Worm (Caenorhabditis elegans) whole organism, L3 larva: Measurements from ENCODE around the gene Y110A2AL.3.

Experiments used
- egl-27 ChIP-seq: sonication (generic microtip); optimal IDR thresholded peaks from 4 replicates; lab custom pipeline; 2017; ENCODE audit warnings: missing biosample characterization, missing genetic modification reagents, missing genetic modification characterization
- pha-4 ChIP-seq: fragments of 150-350 bp; optimal IDR thresholded peaks from 2 replicates; lab custom pipeline; 2014; ENCODE audit warnings: missing biosample characterization, missing genetic modification reagents, missing genetic modification characterization

ce11 chrII:2834105-2834504 lies 32.8 kb upstream of the Y110A2AL.3 start:
- peak; percentile 86 for TF ChIP-seq pha-4 (tag; lab: Kevin White, UChicago)
- TF ChIP-seq egl-27 (tag; lab: Kevin White, UChicago): no peak
